Worm (Caenorhabditis elegans) whole organism, L2 larva: ENCODE results near the gene R151.8.

Experiments used
- ZK546.5 ChIP-seq: sonication (generic microtip); optimal IDR thresholded peaks from 2 replicates; lab custom pipeline; 2017; ENCODE audit warnings: missing biosample characterization, missing genetic modification characterization
- ama-1 ChIP-seq: fragments of 150-350 bp; optimal IDR thresholded peaks from 2 replicates; lab custom pipeline; 2018; ENCODE audit warnings: inconsistent platforms
- crh-2 ChIP-seq: sonication (generic microtip); optimal IDR thresholded peaks from 2 replicates; lab custom pipeline; 2017; ENCODE audit warnings: missing biosample characterization, missing genetic modification characterization
- elt-3 ChIP-seq: sonication (generic microtip); optimal IDR thresholded peaks from 2 replicates; lab custom pipeline; 2017; ENCODE audit warnings: missing biosample characterization, missing genetic modification characterization
- fos-1 ChIP-seq: fragments of 150-350 bp; optimal IDR thresholded peaks from 2 replicates; lab custom pipeline; 2014; ENCODE audit warnings: missing biosample characterization, missing genetic modification characterization
- lin-11 ChIP-seq: fragments of 150-350 bp; sonication (generic microtip); optimal IDR thresholded peaks from 2 replicates; lab custom pipeline; 2014; ENCODE audit warnings: missing biosample characterization, missing genetic modification characterization, inconsistent platforms, mixed read lengths
- lsy-2 ChIP-seq, 2 experiments: fragments of 150-350 bp in 1 of 2; sonication (generic microtip) in 1 of 2; optimal IDR thresholded peaks; 2 replicates each; lab custom pipeline; 2014 to 2017; ENCODE audit warnings: missing biosample characterization in 2 of 2, missing genetic modification characterization in 2 of 2
- mbf-1 ChIP-seq: sonication (generic microtip); optimal IDR thresholded peaks from 2 replicates; lab custom pipeline; 2017; ENCODE audit warnings: missing biosample characterization, missing genetic modification characterization
- mdl-1 ChIP-seq, 2 experiments: fragments of 150-350 bp in 1 of 2; sonication (generic microtip) in 1 of 2; optimal IDR thresholded peaks; 2 replicates each; lab custom pipeline; 2017; ENCODE audit warnings: missing biosample characterization in 2 of 2, missing genetic modification characterization in 2 of 2
- nhr-129 ChIP-seq: fragments of 150-350 bp; optimal IDR thresholded peaks from 2 replicates; lab custom pipeline; 2014; ENCODE audit warnings: missing biosample characterization, missing genetic modification characterization
- nhr-25 ChIP-seq: fragments of 150-350 bp; sonication (generic microtip); optimal IDR thresholded peaks from 3 replicates; lab custom pipeline; 2014; ENCODE audit warnings: missing biosample characterization, missing genetic modification characterization
- unc-39 ChIP-seq: fragments of 150-350 bp; optimal IDR thresholded peaks from 2 replicates; lab custom pipeline; 2014; ENCODE audit warnings: missing biosample characterization, missing genetic modification characterization
- unc-62 ChIP-seq: fragments of 150-350 bp; optimal IDR thresholded peaks from 2 replicates; lab custom pipeline; 2014; ENCODE audit warnings: missing biosample characterization, missing genetic modification reagents, missing genetic modification characterization

- peak; percentile 9 for TF ChIP-seq fos-1
- TF ChIP-seq elt-3 (tag; lab: Kevin White, UChicago), result no peak
- no peak for TF ChIP-seq ZK546.5
- TF ChIP-seq mdl-1 (tag; optimal IDR thresholded peaks at IDR 0.05; lab: Kevin White, UChicago), result peak in 1 of 2 experiments; percentile 25
- TF ChIP-seq crh-2 (tag; lab: Kevin White, UChicago), result peak; percentile 56
- TF ChIP-seq nhr-25, result peak; percentile 59
- TF ChIP-seq lsy-2 (tag; optimal IDR thresholded peaks at IDR 0.05; lab: Kevin White, UChicago), result peak in 1 of 2 experiments; percentile 61
- TF ChIP-seq nhr-129 (tag; lab: Kevin White, UChicago), result peak; percentile 86
- no peak for TF ChIP-seq unc-62 (GFP tag; lab: Kevin White, UChicago)
- TF ChIP-seq lin-11 (tag; lab: Kevin White, UChicago), result no peak
- TF ChIP-seq unc-39, result no peak
- peak; percentile 68 for TF ChIP-seq ama-1
- TF ChIP-seq mbf-1, result no peak
Measured at ce11 chrIII:7272088-7272487, 42.5 kb upstream of the R151.8 start.
